Fruit fly (Drosophila melanogaster) whole organism, embryonic: ENCODE data around the gene CG14342.

Experiments
- CG10147 ChIP-seq: fragments of 200-800 bp; sonication (Bioruptor generic); optimal IDR thresholded peaks from 2 replicates; lab custom pipeline; 2019; ENCODE audit warnings: missing biosample characterization, mild to moderate bottlenecking, missing genetic modification characterization, moderate library complexity
- CG10979 ChIP-seq: fragments of 200-800 bp; sonication (Bioruptor generic); optimal IDR thresholded peaks from 2 replicates; lab custom pipeline; 2018; ENCODE audit warnings: missing biosample characterization, mild to moderate bottlenecking, missing genetic modification characterization, moderate library complexity
- CG12299 ChIP-seq: fragments of 200-800 bp; sonication (Bioruptor generic); optimal IDR thresholded peaks from 2 replicates; lab custom pipeline; 2018; ENCODE audit warnings: missing biosample characterization, mild to moderate bottlenecking, missing genetic modification characterization
- CG14441 ChIP-seq: fragments of 200-800 bp; sonication (Bioruptor generic); IDR thresholded peaks from 2 replicates; pipeline ENCODE4 v1.3.6; 2022; ENCODE audit warnings: missing biosample characterization, missing genetic modification characterization
- CG14667 ChIP-seq: fragments of 200-800 bp; sonication (Bioruptor generic); IDR thresholded peaks from 2 replicates; pipeline ENCODE4 v1.3.6; 2022; ENCODE audit warnings: missing biosample characterization, missing genetic modification characterization
- CG14710 ChIP-seq: fragments of 200-800 bp; sonication (Bioruptor generic); optimal IDR thresholded peaks from 3 replicates; lab custom pipeline; 2019; ENCODE audit warnings: missing biosample characterization, mild to moderate bottlenecking, missing genetic modification characterization, moderate library complexity
- CG14860 ChIP-seq: fragments of 200-800 bp; sonication (Bioruptor generic); IDR thresholded peaks from 3 replicates; pipeline ENCODE4 v1.3.6; 2022; ENCODE audit warnings: missing biosample characterization, missing genetic modification characterization; ENCODE audit not compliant: partially characterized antibody
- CG15011 ChIP-seq: fragments of 200-800 bp; sonication (Bioruptor generic); optimal IDR thresholded peaks from 3 replicates; lab custom pipeline; 2018; ENCODE audit warnings: missing biosample characterization, mild to moderate bottlenecking, missing genetic modification characterization
- CG15601 ChIP-seq: fragments of 200-800 bp; sonication (Bioruptor generic); optimal IDR thresholded peaks from 3 replicates; lab custom pipeline; 2019; ENCODE audit warnings: missing biosample characterization, mild to moderate bottlenecking, missing genetic modification characterization, moderate library complexity
- CG16813 ChIP-seq: fragments of 200-800 bp; sonication (Bioruptor generic); IDR thresholded peaks from 3 replicates; pipeline ENCODE4 v1.3.6; 2022; ENCODE audit warnings: missing biosample characterization, missing genetic modification characterization; ENCODE audit not compliant: partially characterized antibody
- CG17359 ChIP-seq: fragments of 200-800 bp; sonication (Bioruptor generic); optimal IDR thresholded peaks from 3 replicates; lab custom pipeline; 2018; ENCODE audit warnings: missing biosample characterization, mild to moderate bottlenecking, missing genetic modification characterization, moderate library complexity
- CG17385 ChIP-seq: fragments of 200-800 bp; sonication (Bioruptor generic); optimal IDR thresholded peaks from 3 replicates; lab custom pipeline; 2018; ENCODE audit warnings: missing biosample characterization, mild to moderate bottlenecking, missing genetic modification characterization
- CG17568 ChIP-seq: fragments of 200-800 bp; sonication (Bioruptor generic); optimal IDR thresholded peaks from 2 replicates; lab custom pipeline; 2018; ENCODE audit warnings: missing biosample characterization, mild to moderate bottlenecking, missing genetic modification characterization, moderate library complexity
- CG18011 ChIP-seq: fragments of 200-800 bp; sonication (Bioruptor generic); optimal IDR thresholded peaks from 2 replicates; lab custom pipeline; 2017; ENCODE audit warnings: missing biosample characterization, missing genetic modification characterization, mild to moderate bottlenecking, moderate library complexity, missing genotype
- CG31224 ChIP-seq: fragments of 200-800 bp; sonication (Bioruptor generic); IDR thresholded peaks from 2 replicates; pipeline ENCODE4 v1.3.6; 2022; ENCODE audit warnings: missing biosample characterization, missing genetic modification characterization
- CG4820 ChIP-seq: fragments of 200-800 bp; sonication (Bioruptor generic); optimal IDR thresholded peaks from 3 replicates; lab custom pipeline; 2016; ENCODE audit warnings: missing biosample characterization, missing genetic modification characterization
- CG6175 ChIP-seq: fragments of 200-800 bp; sonication (Bioruptor generic); IDR thresholded peaks from 3 replicates; pipeline ENCODE4 v1.3.6; 2022; ENCODE audit warnings: missing biosample characterization, missing genetic modification characterization
- Chrac-16 ChIP-seq: fragments of 200-800 bp; sonication (Bioruptor generic); optimal IDR thresholded peaks from 3 replicates; lab custom pipeline; 2016; ENCODE audit warnings: missing biosample characterization, missing genetic modification characterization
- Dbx ChIP-seq: fragments of 200-800 bp; sonication (Bioruptor generic); IDR thresholded peaks from 3 replicates; pipeline ENCODE4 v1.3.6; 2022; ENCODE audit warnings: missing biosample characterization, missing genetic modification characterization
- Drgx ChIP-seq: fragments of 200-800 bp; sonication (Bioruptor generic); IDR thresholded peaks from 2 replicates; pipeline ENCODE4 v1.3.6; 2022; ENCODE audit warnings: missing biosample characterization, missing genetic modification characterization
- Eip74EF ChIP-seq, 2 experiments: fragments of 200-800 bp in 1 of 2; fragments of >200 bp in 1 of 2; sonication (Bioruptor generic) in 1 of 2; optimal IDR thresholded peaks; 2 replicates each; lab custom pipeline; 2017 to 2019; ENCODE audit warnings: missing biosample characterization in 2 of 2, missing genetic modification characterization in 2 of 2, mild to moderate bottlenecking in 1 of 2, moderate library complexity in 1 of 2
- Med ChIP-seq: fragments of 200-800 bp; sonication (Bioruptor generic); peaks from one replicate; lab custom pipeline; 2016; ENCODE audit warnings: missing biosample characterization, missing genetic modification characterization, mild to moderate bottlenecking, inconsistent platforms, moderate library complexity
- NC2β ChIP-seq: fragments of 200-800 bp; sonication (Bioruptor generic); optimal IDR thresholded peaks from 2 replicates; lab custom pipeline; 2016; ENCODE audit warnings: missing biosample characterization, missing genetic modification characterization
- NFAT ChIP-seq: fragments of 200-800 bp; sonication (Bioruptor generic); IDR thresholded peaks from 2 replicates; pipeline ENCODE4 v1.3.6; 2022; ENCODE audit warnings: missing biosample characterization, missing genetic modification characterization
- NfI ChIP-seq: fragments of 200-800 bp; sonication (Bioruptor generic); optimal IDR thresholded peaks from 3 replicates; lab custom pipeline; 2018; ENCODE audit warnings: missing biosample characterization, mild to moderate bottlenecking, missing genetic modification characterization, moderate library complexity
- Side ChIP-seq: fragments of 200-800 bp; sonication (Bioruptor generic); optimal IDR thresholded peaks from 2 replicates; lab custom pipeline; 2016; ENCODE audit warnings: missing biosample characterization, missing genetic modification characterization
- Taf1 ChIP-seq: fragments of 200-800 bp; sonication (Bioruptor generic); IDR thresholded peaks from 2 replicates; pipeline ENCODE4 v1.3.6; 2022; ENCODE audit warnings: missing biosample characterization, missing genetic modification characterization
- ac ChIP-seq: fragments of 200-800 bp; sonication (Bioruptor generic); optimal IDR thresholded peaks from 3 replicates; lab custom pipeline; 2017; ENCODE audit warnings: missing biosample characterization, mild to moderate bottlenecking, missing genetic modification characterization
- aop ChIP-seq: fragments of 200-800 bp; sonication (Bioruptor generic); IDR thresholded peaks from 2 replicates; pipeline ENCODE4 v1.3.6; 2022; ENCODE audit warnings: missing biosample characterization, missing genetic modification characterization
- ara ChIP-seq: fragments of 200-800 bp; sonication (Bioruptor generic); IDR thresholded peaks from 2 replicates; pipeline ENCODE4 v1.3.6; 2022; ENCODE audit warnings: missing biosample characterization, missing genetic modification characterization
- bowl ChIP-seq: fragments of 200-800 bp; sonication (Bioruptor generic); IDR thresholded peaks from 2 replicates; pipeline ENCODE4 v1.3.6; 2022; ENCODE audit warnings: missing biosample characterization, missing genetic modification characterization
- cad ChIP-seq: fragments of >200 bp; optimal IDR thresholded peaks from 2 replicates; lab custom pipeline; 2017; ENCODE audit warnings: missing biosample characterization, missing genetic modification characterization
- caup ChIP-seq: fragments of 200-800 bp; sonication (Bioruptor generic); optimal IDR thresholded peaks from 3 replicates; lab custom pipeline; 2017; ENCODE audit warnings: missing biosample characterization, mild to moderate bottlenecking, missing genetic modification characterization, moderate library complexity; ENCODE audit not compliant: severe bottlenecking
- crc ChIP-seq: fragments of 200-800 bp; sonication (Bioruptor generic); optimal IDR thresholded peaks from 2 replicates; lab custom pipeline; 2016; ENCODE audit warnings: missing biosample characterization, missing genetic modification characterization
- ewg ChIP-seq: fragments of 200-800 bp; sonication (Bioruptor generic); optimal IDR thresholded peaks from 3 replicates; lab custom pipeline; 2017; ENCODE audit warnings: mild to moderate bottlenecking, missing biosample characterization, missing genetic modification reagents, missing genetic modification characterization
- gro ChIP-seq: fragments of 200-800 bp; sonication (Bioruptor generic); optimal IDR thresholded peaks from 2 replicates; lab custom pipeline; 2016; ENCODE audit warnings: missing biosample characterization, missing genetic modification characterization
- gsb ChIP-seq: fragments of 200-800 bp; sonication (Bioruptor generic); IDR thresholded peaks from 2 replicates; pipeline ENCODE4 v1.3.6; 2022; ENCODE audit warnings: missing biosample characterization, missing genetic modification characterization
- ind ChIP-seq: fragments of 200-800 bp; sonication (Bioruptor generic); optimal IDR thresholded peaks from 3 replicates; lab custom pipeline; 2016; ENCODE audit warnings: missing biosample characterization, missing genetic modification characterization
- kah ChIP-seq: fragments of 200-800 bp; sonication (Bioruptor generic); optimal IDR thresholded peaks from 2 replicates; lab custom pipeline; 2018; ENCODE audit warnings: missing biosample characterization, mild to moderate bottlenecking, missing genetic modification characterization
- ken ChIP-seq: fragments of 200-800 bp; sonication (Bioruptor generic); IDR thresholded peaks from 3 replicates; pipeline ENCODE4 v1.3.6; 2022; ENCODE audit warnings: missing biosample characterization, missing genetic modification characterization
- nerfin-1 ChIP-seq: fragments of 200-800 bp; sonication (Bioruptor generic); optimal IDR thresholded peaks from 3 replicates; lab custom pipeline; 2019; ENCODE audit warnings: missing biosample characterization, mild to moderate bottlenecking, missing genetic modification characterization, moderate library complexity
- nom ChIP-seq: fragments of 200-800 bp; sonication (Bioruptor generic); optimal IDR thresholded peaks from 2 replicates; lab custom pipeline; 2017; ENCODE audit warnings: missing biosample characterization, missing genetic modification characterization, mild to moderate bottlenecking, moderate library complexity, missing genetic modification reagents
- pnt ChIP-seq: fragments of 200-800 bp; sonication (Bioruptor generic); optimal IDR thresholded peaks from 3 replicates; lab custom pipeline; 2016; ENCODE audit warnings: missing biosample characterization, missing genetic modification characterization
- prd ChIP-seq, 3 experiments: fragments of >200 bp in 2 of 3; fragments of 200-800 bp in 1 of 3; sonication (Bioruptor generic) in 1 of 3; optimal IDR thresholded peaks in 2 of 3; IDR thresholded peaks in 1 of 3; 2 replicates in 2 of 3; 3 replicates in 1 of 3; pipeline versions ENCODE4 v1.3.6 to Lab custom; 2017 to 2022; ENCODE audit warnings: missing biosample characterization in 1 of 3, missing genetic modification characterization in 1 of 3
- repo ChIP-seq: fragments of 200-800 bp; sonication (Bioruptor generic); optimal IDR thresholded peaks from 2 replicates; lab custom pipeline; 2016; ENCODE audit warnings: missing biosample characterization, missing genetic modification characterization
- seq ChIP-seq: fragments of 200-800 bp; sonication (Bioruptor generic); IDR thresholded peaks from 2 replicates; pipeline ENCODE4 v1.3.6; 2022; ENCODE audit warnings: missing biosample characterization, missing genetic modification characterization
- tap ChIP-seq: fragments of 200-800 bp; optimal IDR thresholded peaks from 3 replicates; lab custom pipeline; 2019; ENCODE audit warnings: missing biosample characterization, mild to moderate bottlenecking, missing genetic modification characterization, moderate library complexity
- tll ChIP-seq, 2 experiments: fragments of 200-800 bp in 1 of 2; fragments of >200 bp in 1 of 2; sonication (Bioruptor generic) in 1 of 2; optimal IDR thresholded peaks; 2 replicates each; lab custom pipeline; 2017 to 2019; ENCODE audit warnings: missing biosample characterization in 2 of 2, missing genetic modification characterization in 2 of 2, mild to moderate bottlenecking in 1 of 2, moderate library complexity in 1 of 2
- zfh2 ChIP-seq: fragments of 200-800 bp; sonication (Bioruptor generic); optimal IDR thresholded peaks from 2 replicates; lab custom pipeline; 2016; ENCODE audit warnings: missing biosample characterization, missing genetic modification characterization

The CG14342 gene

DNA sequence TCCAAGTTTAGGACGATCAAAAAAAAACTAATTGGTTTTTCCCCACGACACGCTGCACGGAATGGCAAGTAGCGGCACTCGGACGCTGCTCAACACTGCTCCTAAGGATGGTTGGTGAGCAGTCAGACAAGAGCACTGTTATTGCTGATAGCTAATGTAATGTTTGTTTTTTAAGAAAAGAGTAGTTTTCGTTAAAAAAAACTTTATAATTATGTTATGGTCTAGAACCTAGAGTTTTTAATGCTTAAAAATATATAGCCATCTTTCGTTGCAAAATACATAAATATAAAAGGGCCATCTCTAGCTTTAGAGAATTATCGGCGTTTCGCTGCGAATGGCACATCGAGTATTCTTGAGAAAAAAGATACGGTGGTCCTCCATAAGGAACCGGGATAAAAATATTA lies 31.3 kb upstream of the CG14342 start, which contains the start of the genes Charon and CG4887 (continued):
- TF ChIP-seq Eip74EF (GFP tag; optimal IDR thresholded peaks at IDR 0.05; lab: Kevin White, UChicago) (no peak), pnt (peak; percentile 80), CG14860 (peak; percentile 34; the same call in 1 of the 3 replicates), ara (GFP tag; lab: Robert Waterston, UW) (peak; percentile 75; the same call in 1 of the 2 replicates), CG15011 (GFP tag; lab: Kevin White, UChicago) (no peak), aop (GFP tag; lab: Robert Waterston, UW) (no peak), CG10979 (tag; lab: Kevin White, UChicago) (peak; percentile 71), nom (GFP tag; lab: Kevin White, UChicago) (peak; percentile 52), CG18011 (peak; percentile 77), NfI (peak; percentile 85), CG14441 (GFP tag; lab: Robert Waterston, UW) (peak; percentile 78), gsb (no peak), tll (GFP tag; optimal IDR thresholded peaks at IDR 0.05; lab: Kevin White, UChicago) (peak in 1 of 2 experiments; percentile 4), CG16813 (peak; percentile 75), CG17385 (peak; percentile 80), CG6175 (GFP tag; lab: Robert Waterston, UW) (peak; percentile 69; the same call in 2 of the 3 replicates), zfh2 (GFP tag; lab: Kevin White, UChicago) (peak; percentile 93), Med (GFP tag; lab: Kevin White, UChicago) (peak; percentile 96), cad (no peak), crc (GFP tag; lab: Kevin White, UChicago) (peak; percentile 65), NC2β (GFP tag; lab: Kevin White, UChicago) (peak; percentile 79), CG12299 (tag; lab: Kevin White, UChicago) (peak; percentile 71), caup (peak; percentile 73), CG14710 (peak; percentile 86), Side (GFP tag; lab: Kevin White, UChicago) (peak; percentile 85), seq (GFP tag; lab: Robert Waterston, UW) (peak; percentile 69), CG10147 (GFP tag; lab: Kevin White, UChicago) (no peak), CG17359 (tag; lab: Kevin White, UChicago) (no peak), CG4820 (GFP tag; lab: Kevin White, UChicago) (peak; percentile 77), Taf1 (GFP tag; lab: Robert Waterston, UW) (peak; percentile 65; the same call in 1 of the 2 replicates), NFAT (GFP tag; lab: Robert Waterston, UW) (peak; percentile 80), Dbx (GFP tag; lab: Robert Waterston, UW) (peak; percentile 89), bowl (GFP tag; lab: Robert Waterston, UW) (no peak), ewg (GFP tag; lab: Kevin White, UChicago) (peak; percentile 61), repo (GFP tag; lab: Kevin White, UChicago) (peak; percentile 53), gro (GFP tag; lab: Kevin White, UChicago) (peak; percentile 83), kah (peak; percentile 54), CG31224 (GFP tag; lab: Robert Waterston, UW) (peak; percentile 55; the same call in 1 of the 2 replicates), tap (tag; lab: Kevin White, UChicago) (no peak), CG14667 (GFP tag; lab: Robert Waterston, UW) (peak; percentile 68), ac (GFP tag; lab: Kevin White, UChicago) (no peak), prd (optimal IDR thresholded peaks at IDR 0.05; lab: Kevin White, UChicago) (no peak), prd (GFP tag; IDR thresholded peaks at IDR 0.05; lab: Robert Waterston, UW) (peak; percentile 89), ken (GFP tag; lab: Robert Waterston, UW) (peak; percentile 77), Chrac-16 (peak; percentile 89), CG15601 (tag; lab: Kevin White, UChicago) (peak; percentile 83), CG17568 (GFP tag; lab: Kevin White, UChicago) (no peak), Drgx (GFP tag; lab: Robert Waterston, UW) (peak; percentile 46; the same call in 1 of the 2 replicates), ind (peak; percentile 88), nerfin-1 (tag; lab: Kevin White, UChicago) (peak; percentile 76)
